Worm (Caenorhabditis elegans) whole organism, L2 larva: ENCODE results near the gene K09D9.14.
A peak's percentile ranks its signal among the peaks of the same experiment; 100 is the strongest.

Experiments used
- C34F6.9 ChIP-seq: fragments of 150-350 bp; optimal IDR thresholded peaks from 2 replicates; lab custom pipeline; 2014; ENCODE audit warnings: missing biosample characterization, missing genetic modification characterization
- R02D3.7 ChIP-seq: fragments of 150-350 bp; optimal IDR thresholded peaks from 2 replicates; lab custom pipeline; 2014; ENCODE audit warnings: missing biosample characterization, missing genetic modification characterization
- alr-1 ChIP-seq: fragments of 150-350 bp; optimal IDR thresholded peaks from 2 replicates; lab custom pipeline; 2014; ENCODE audit warnings: missing biosample characterization, missing genetic modification characterization
- aly-2 ChIP-seq: fragments of 150-350 bp; optimal IDR thresholded peaks from 2 replicates; lab custom pipeline; 2014; ENCODE audit warnings: missing biosample characterization, missing genetic modification characterization
- ama-1 ChIP-seq: fragments of 150-350 bp; optimal IDR thresholded peaks from 2 replicates; lab custom pipeline; 2018; ENCODE audit warnings: inconsistent platforms
- ceh-16 ChIP-seq: fragments of 150-350 bp; optimal IDR thresholded peaks from 2 replicates; lab custom pipeline; 2014; ENCODE audit warnings: missing biosample characterization, missing genetic modification characterization
- crh-2 ChIP-seq: sonication (generic microtip); optimal IDR thresholded peaks from 2 replicates; lab custom pipeline; 2017; ENCODE audit warnings: missing biosample characterization, missing genetic modification characterization
- dmd-4 ChIP-seq: sonication (generic microtip); optimal IDR thresholded peaks from 2 replicates; lab custom pipeline; 2017; ENCODE audit warnings: missing biosample characterization, missing genetic modification characterization
- elt-1 ChIP-seq: fragments of 150-350 bp; optimal IDR thresholded peaks from 2 replicates; lab custom pipeline; 2014; ENCODE audit warnings: missing biosample characterization, missing genetic modification characterization
- elt-3 ChIP-seq: sonication (generic microtip); optimal IDR thresholded peaks from 2 replicates; lab custom pipeline; 2017; ENCODE audit warnings: missing biosample characterization, missing genetic modification characterization
- fos-1 ChIP-seq: fragments of 150-350 bp; optimal IDR thresholded peaks from 2 replicates; lab custom pipeline; 2014; ENCODE audit warnings: missing biosample characterization, missing genetic modification characterization
- gmeb-1 ChIP-seq: fragments of 150-350 bp; optimal IDR thresholded peaks from 2 replicates; lab custom pipeline; 2014; ENCODE audit warnings: missing biosample characterization, missing genetic modification characterization
- lin-11 ChIP-seq: fragments of 150-350 bp; sonication (generic microtip); optimal IDR thresholded peaks from 2 replicates; lab custom pipeline; 2014; ENCODE audit warnings: missing biosample characterization, missing genetic modification characterization, inconsistent platforms, mixed read lengths
- lin-13 ChIP-seq: fragments of 150-350 bp; optimal IDR thresholded peaks from 2 replicates; lab custom pipeline; 2014; ENCODE audit warnings: missing biosample characterization, missing genetic modification reagents, missing genetic modification characterization
- lin-39 ChIP-seq: fragments of 150-350 bp; optimal IDR thresholded peaks from 2 replicates; lab custom pipeline; 2014; ENCODE audit warnings: missing biosample characterization, missing genetic modification reagents, missing genetic modification characterization
- mab-5 ChIP-seq: fragments of 150-350 bp; optimal IDR thresholded peaks from 2 replicates; lab custom pipeline; 2014; ENCODE audit warnings: missing biosample characterization, missing genetic modification characterization
- mbf-1 ChIP-seq: sonication (generic microtip); optimal IDR thresholded peaks from 2 replicates; lab custom pipeline; 2017; ENCODE audit warnings: missing biosample characterization, missing genetic modification characterization
- mdl-1 ChIP-seq, 2 experiments: fragments of 150-350 bp in 1 of 2; sonication (generic microtip) in 1 of 2; optimal IDR thresholded peaks; 2 replicates each; lab custom pipeline; 2017; ENCODE audit warnings: missing biosample characterization in 2 of 2, missing genetic modification characterization in 2 of 2
- nhr-10 ChIP-seq: sonication (generic microtip); optimal IDR thresholded peaks from 2 replicates; lab custom pipeline; 2017; ENCODE audit warnings: missing biosample characterization, missing genetic modification characterization
- nhr-11 ChIP-seq: fragments of 150-350 bp; optimal IDR thresholded peaks from 2 replicates; lab custom pipeline; 2014; ENCODE audit warnings: missing biosample characterization, missing genetic modification characterization
- nhr-12 ChIP-seq: fragments of 150-350 bp; optimal IDR thresholded peaks from 2 replicates; lab custom pipeline; 2014; ENCODE audit warnings: missing biosample characterization, missing genetic modification characterization
- nhr-129 ChIP-seq: fragments of 150-350 bp; optimal IDR thresholded peaks from 2 replicates; lab custom pipeline; 2014; ENCODE audit warnings: missing biosample characterization, missing genetic modification characterization
- nhr-21 ChIP-seq: fragments of 150-350 bp; optimal IDR thresholded peaks from 2 replicates; lab custom pipeline; 2014; ENCODE audit warnings: missing biosample characterization, missing genetic modification characterization
- nhr-237 ChIP-seq: fragments of 150-350 bp; optimal IDR thresholded peaks from 2 replicates; lab custom pipeline; 2014; ENCODE audit warnings: missing biosample characterization, missing genetic modification characterization
- nhr-6 ChIP-seq: fragments of 150-350 bp; optimal IDR thresholded peaks from 2 replicates; lab custom pipeline; 2014; ENCODE audit warnings: missing biosample characterization, missing genetic modification characterization
- nhr-77 ChIP-seq: fragments of 150-350 bp; optimal IDR thresholded peaks from 2 replicates; lab custom pipeline; 2014; ENCODE audit warnings: missing biosample characterization, missing genetic modification characterization
- sma-3 ChIP-seq: sonication (generic microtip); optimal IDR thresholded peaks from 2 replicates; lab custom pipeline; 2016; ENCODE audit warnings: missing genetic modification reagents, missing genetic modification characterization, missing compliant biosample characterization
- sma-9 ChIP-seq, 2 experiments: fragments of 150-350 bp in 1 of 2; sonication (generic microtip) in 1 of 2; optimal IDR thresholded peaks; 2 replicates each; lab custom pipeline; 2014 to 2016; ENCODE audit warnings: missing genetic modification characterization in 2 of 2, mild to moderate bottlenecking in 1 of 2, missing biosample characterization in 1 of 2, missing compliant biosample characterization in 1 of 2, missing genetic modification reagents in 1 of 2, moderate library complexity in 1 of 2
- snpc-4 ChIP-seq: fragments of 150-350 bp; optimal IDR thresholded peaks from 2 replicates; lab custom pipeline; 2014; ENCODE audit warnings: missing biosample characterization, missing genetic modification characterization
- unc-55 ChIP-seq: fragments of 150-350 bp; sonication (generic microtip); optimal IDR thresholded peaks from 3 replicates; lab custom pipeline; 2014; ENCODE audit warnings: missing biosample characterization, missing genetic modification reagents, missing genetic modification characterization
- ztf-1 ChIP-seq: fragments of 200-800 bp; sonication (Bioruptor generic); conservative IDR thresholded peaks from 2 replicates; pipeline ENCODE4 v1.3.6; 2022; ENCODE audit warnings: missing genetic modification characterization, missing compliant biosample characterization

K09D9.14 gene

ce11 chrV:4046122-4046521 is 24.4 kb upstream of the K09D9.14 start, which contains the start of gene phat-7:
Gene phat-7 (plus strand): TSS chrV:4046422.
- no peak for TF ChIP-seq mdl-1 (tag; optimal IDR thresholded peaks at IDR 0.05; lab: Kevin White, UChicago)
- TF ChIP-seq gmeb-1 (tag; lab: Kevin White, UChicago): no peak
- no peak for TF ChIP-seq fos-1 (tag; lab: Kevin White, UChicago)
- no peak for TF ChIP-seq nhr-6 (tag; lab: Kevin White, UChicago)

ce11 chrV:4043632-4044031 is 22.0 kb upstream of the K09D9.14 start, which contains the start of gene phat-3:
Gene phat-3 (plus strand): TSS chrV:4043932.
- TF ChIP-seq lin-39 (tag; lab: Kevin White, UChicago) (no peak), sma-3 (GFP tag; lab: Kevin White, UChicago) (no peak), ceh-16 (tag; lab: Kevin White, UChicago) (no peak), nhr-12 (tag; lab: Kevin White, UChicago) (no peak), R02D3.7 (tag; lab: Kevin White, UChicago) (no peak), ztf-1 (no peak), ama-1 (lab: Kevin White, UChicago) (no peak), nhr-77 (tag; lab: Kevin White, UChicago) (no peak), mdl-1 (tag; optimal IDR thresholded peaks at IDR 0.05; lab: Kevin White, UChicago) (no peak), elt-1 (tag; lab: Kevin White, UChicago) (no peak), nhr-129 (tag; lab: Kevin White, UChicago) (no peak), nhr-11 (no peak), mab-5 (tag; lab: Kevin White, UChicago) (no peak), gmeb-1 (tag; lab: Kevin White, UChicago) (no peak), lin-13 (GFP tag; lab: Kevin White, UChicago) (no peak), mbf-1 (tag; lab: Kevin White, UChicago) (no peak)

- TF ChIP-seq nhr-21 (tag; lab: Kevin White, UChicago) (no peak), nhr-129 (tag; lab: Kevin White, UChicago) (peak; percentile 100), C34F6.9 (tag; lab: Kevin White, UChicago) (peak; percentile 24), fos-1 (tag; lab: Kevin White, UChicago) (peak; percentile 2), unc-55 (GFP tag; lab: Kevin White, UChicago) (peak; percentile 35), nhr-77 (tag; lab: Kevin White, UChicago) (no peak)
These were observed 20.3 kb upstream of the K09D9.14 start, which contains the start of the genes C49G7.10 and irg-2 for ce11 chrV:4041853-4042424. Gene C49G7.10 (minus strand): TSS chrV:4042021. Gene irg-2 (plus strand): TSS chrV:4042181.

DNA sequence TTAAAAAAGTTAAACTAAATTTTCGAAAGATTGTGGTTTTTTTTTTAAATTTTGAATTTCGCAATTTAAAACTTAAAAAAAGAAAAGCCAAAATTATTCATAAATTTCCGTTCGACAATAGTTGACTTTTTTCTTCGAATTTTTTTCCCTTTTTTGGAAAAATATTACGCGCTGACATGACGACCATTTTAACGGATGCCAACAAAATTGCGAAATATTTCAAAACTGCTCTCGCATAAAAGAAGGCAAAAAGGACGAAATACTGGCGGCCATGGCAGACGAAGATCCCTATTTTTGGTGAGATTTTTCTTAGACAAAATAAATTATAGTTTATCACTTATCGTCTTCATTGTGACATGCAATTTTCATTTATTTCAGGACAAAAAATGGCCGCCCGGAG is 16.9 kb upstream of the K09D9.14 start:
- TF ChIP-seq nhr-129 (tag; lab: Kevin White, UChicago) (peak; percentile 69), alr-1 (tag; lab: Kevin White, UChicago) (no peak)
- TF ChIP-seq, all 48 proteins: peak for 1

ce11 chrV:4038110-4038509 is 16.4 kb upstream of the K09D9.14 start, which contains the start of gene C49G7.12:
Gene C49G7.12 (plus strand): TSS chrV:4038410.
- TF ChIP-seq nhr-237 (tag; lab: Kevin White, UChicago) (no peak), ceh-16 (tag; lab: Kevin White, UChicago) (no peak), elt-3 (no peak), nhr-6 (tag; lab: Kevin White, UChicago) (no peak), mdl-1 (tag; optimal IDR thresholded peaks at IDR 0.05; lab: Kevin White, UChicago) (no peak), ama-1 (lab: Kevin White, UChicago) (no peak), lin-13 (GFP tag; lab: Kevin White, UChicago) (no peak), aly-2 (tag; lab: Kevin White, UChicago) (no peak), lin-11 (tag; lab: Kevin White, UChicago) (no peak), nhr-10 (tag; lab: Kevin White, UChicago) (no peak), mbf-1 (tag; lab: Kevin White, UChicago) (no peak), crh-2 (tag; lab: Kevin White, UChicago) (no peak), gmeb-1 (tag; lab: Kevin White, UChicago) (no peak), dmd-4 (no peak), snpc-4 (tag; lab: Kevin White, UChicago) (no peak), sma-9 (GFP tag; optimal IDR thresholded peaks at IDR 0.05; lab: Kevin White, UChicago) (no peak), sma-9 (tag; optimal IDR thresholded peaks at IDR 0.05; lab: Kevin White, UChicago) (no peak)
